Fruit fly (Drosophila melanogaster) whole organism, pupa: Measurements from ENCODE around the gene CG11700.

Experiments used
- CG10348 ChIP-seq: fragments of 200-800 bp; sonication (Bioruptor generic); IDR thresholded peaks from 2 replicates; pipeline ENCODE4 v1.3.6; 2022; ENCODE audit warnings: missing biosample characterization, missing genetic modification characterization
- CG12605 ChIP-seq: fragments of 200-800 bp; sonication (Bioruptor generic); IDR thresholded peaks from 2 replicates; pipeline ENCODE4 v1.3.6; 2022; ENCODE audit warnings: missing biosample characterization, missing genetic modification characterization
- CG13204 ChIP-seq: fragments of 200-800 bp; sonication (Bioruptor generic); optimal IDR thresholded peaks from 2 replicates; lab custom pipeline; 2018; ENCODE audit warnings: missing biosample characterization, mild to moderate bottlenecking, missing genetic modification characterization, moderate library complexity
- CG14655 ChIP-seq: fragments of 200-800 bp; sonication (Bioruptor generic); optimal IDR thresholded peaks from 3 replicates; lab custom pipeline; 2017; ENCODE audit warnings: mild to moderate bottlenecking, missing biosample characterization, missing genetic modification reagents, missing genetic modification characterization
- CG17806 ChIP-seq: fragments of 200-800 bp; sonication (Bioruptor generic); optimal IDR thresholded peaks from 2 replicates; lab custom pipeline; 2018; ENCODE audit warnings: missing biosample characterization, mild to moderate bottlenecking, missing genetic modification characterization, moderate library complexity
- CG32121 ChIP-seq: fragments of 200-800 bp; sonication (Bioruptor generic); IDR thresholded peaks from 2 replicates; pipeline ENCODE4 v1.3.6; 2022; ENCODE audit warnings: missing biosample characterization, missing genetic modification characterization
- CG34367 ChIP-seq: fragments of 200-800 bp; sonication (Bioruptor generic); optimal IDR thresholded peaks from 2 replicates; lab custom pipeline; 2018; ENCODE audit warnings: missing biosample characterization, mild to moderate bottlenecking, missing genetic modification characterization
- CG8301 ChIP-seq: fragments of 200-800 bp; sonication (Bioruptor generic); optimal IDR thresholded peaks from 2 replicates; lab custom pipeline; 2018; ENCODE audit warnings: missing biosample characterization, mild to moderate bottlenecking, missing genetic modification characterization
- CG9948 ChIP-seq: fragments of 200-800 bp; sonication (Bioruptor generic); optimal IDR thresholded peaks from 2 replicates; lab custom pipeline; 2018; ENCODE audit warnings: missing biosample characterization, mild to moderate bottlenecking, missing genetic modification characterization, moderate library complexity
- EcR ChIP-seq: fragments of 200-800 bp; sonication (Bioruptor generic); optimal IDR thresholded peaks from 3 replicates; lab custom pipeline; 2019; ENCODE audit warnings: missing biosample characterization, missing genetic modification characterization, mild to moderate bottlenecking, moderate library complexity, missing genetic modification reagents
- Ets98B ChIP-seq: fragments of 200-800 bp; sonication (Bioruptor generic); IDR thresholded peaks from 2 replicates; pipeline ENCODE4 v1.3.6; 2022; ENCODE audit warnings: missing biosample characterization, missing genetic modification characterization
- Snoo ChIP-seq: fragments of 200-800 bp; sonication (Bioruptor generic); optimal IDR thresholded peaks from 3 replicates; lab custom pipeline; 2017; ENCODE audit warnings: missing biosample characterization, mild to moderate bottlenecking, missing genetic modification characterization, inconsistent platforms
- fd96Ca ChIP-seq: fragments of 200-800 bp; sonication (Bioruptor generic); IDR thresholded peaks from 3 replicates; pipeline ENCODE4 v1.3.6; 2022; ENCODE audit warnings: missing biosample characterization, missing genetic modification characterization

DNA sequence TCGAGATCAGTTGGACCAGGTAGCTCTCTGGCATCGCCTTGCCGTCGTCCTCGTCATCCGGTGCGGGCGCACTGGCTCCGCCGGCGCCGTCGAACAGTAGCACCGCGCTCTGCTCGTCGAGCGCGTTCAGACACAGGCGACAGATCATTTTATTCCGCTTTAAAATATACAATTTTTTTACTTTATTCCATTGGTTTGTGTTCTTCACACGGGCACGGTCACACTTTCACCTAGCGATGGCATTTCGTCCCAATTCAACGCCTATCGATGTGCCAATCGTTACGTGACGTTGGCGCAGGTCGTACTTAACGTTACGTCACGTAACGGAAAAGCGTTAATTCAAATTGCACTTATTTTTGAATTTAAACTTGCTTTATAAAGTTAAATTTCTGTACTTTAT is 17.7 kb upstream of the CG11700 start, which contains the start of gene CG12219:
- TF ChIP-seq CG8301 (no peak), CG9948 (tag; lab: Kevin White, UChicago) (no peak), Ets98B (no peak), CG32121 (GFP tag; lab: Robert Waterston, UW) (no peak), CG13204 (GFP tag; lab: Kevin White, UChicago) (no peak), Snoo (tag; lab: Kevin White, UChicago) (no peak), CG34367 (tag; lab: Kevin White, UChicago) (no peak), EcR (GFP tag; lab: Kevin White, UChicago) (no peak), CG17806 (no peak), CG10348 (GFP tag; lab: Robert Waterston, UW) (no peak), fd96Ca (no peak), CG12605 (GFP tag; lab: Robert Waterston, UW) (no peak), CG14655 (GFP tag; lab: Kevin White, UChicago) (no peak)
